Worm (Caenorhabditis elegans) whole organism, midembryonic: ENCODE results near the gene ssq-4.

ENCODE experiments used
- ref-1 ChIP-seq: fragments of 200-800 bp; sonication (Bioruptor generic); conservative IDR thresholded peaks from 2 replicates; pipeline ENCODE4 v1.3.6; 2022; ENCODE audit warnings: missing genetic modification reagents, missing genetic modification characterization, missing compliant biosample characterization
- tab-1 ChIP-seq: fragments of 200-800 bp; sonication (Bioruptor generic); IDR thresholded peaks from 2 replicates; pipeline ENCODE4 v1.3.6; 2022; ENCODE audit warnings: missing genetic modification characterization, missing compliant biosample characterization
- ztf-23 ChIP-seq: fragments of 200-800 bp; sonication (Bioruptor generic); IDR thresholded peaks from 2 replicates; pipeline ENCODE4 v1.3.6; 2022; ENCODE audit warnings: missing genetic modification reagents, missing genetic modification characterization, missing compliant biosample characterization
- ztf-29 ChIP-seq: fragments of 200-800 bp; sonication (Bioruptor generic); IDR thresholded peaks from 2 replicates; pipeline ENCODE4 v1.3.6; 2022; ENCODE audit warnings: missing genetic modification reagents, missing genetic modification characterization, missing compliant biosample characterization

ce11 chrIV:5031346-5031745 is 15.1 kb downstream of the ssq-4 start:
- TF ChIP-seq ztf-23 (no peak), ztf-29 (no peak), tab-1 (GFP tag; lab: Robert Waterston, UW) (no peak), ref-1 (GFP tag; lab: Robert Waterston, UW) (no peak)
